Fruit fly (Drosophila melanogaster) whole organism, embryonic: ENCODE measurements around the gene loqs.
A peak's percentile ranks its signal among the peaks of the same experiment; 100 is the strongest.

Experiments used
- ATbp ChIP-seq: fragments of 200-800 bp; sonication (Bioruptor generic); optimal IDR thresholded peaks from 2 replicates; lab custom pipeline; 2017; ENCODE audit warnings: missing biosample characterization, mild to moderate bottlenecking, missing genetic modification characterization, missing genetic modification reagents
- CG10654 ChIP-seq: fragments of 200-800 bp; sonication (Bioruptor generic); optimal IDR thresholded peaks from 2 replicates; lab custom pipeline; 2016; ENCODE audit warnings: missing biosample characterization, missing genetic modification characterization
- CG10979 ChIP-seq: fragments of 200-800 bp; sonication (Bioruptor generic); optimal IDR thresholded peaks from 2 replicates; lab custom pipeline; 2018; ENCODE audit warnings: missing biosample characterization, mild to moderate bottlenecking, missing genetic modification characterization, moderate library complexity
- CG12219 ChIP-seq: fragments of 200-800 bp; sonication (Bioruptor generic); optimal IDR thresholded peaks from 3 replicates; lab custom pipeline; 2018; ENCODE audit warnings: missing biosample characterization, mild to moderate bottlenecking, missing genetic modification characterization
- CG12236 ChIP-seq: fragments of 200-800 bp; sonication (Bioruptor generic); optimal IDR thresholded peaks from 2 replicates; lab custom pipeline; 2016; ENCODE audit warnings: missing biosample characterization, missing genetic modification characterization
- CG13894 ChIP-seq: fragments of 200-800 bp; sonication (Bioruptor generic); optimal IDR thresholded peaks from 3 replicates; lab custom pipeline; 2018; ENCODE audit warnings: missing biosample characterization, mild to moderate bottlenecking, missing genetic modification characterization, moderate library complexity
- CG1529 ChIP-seq: fragments of 200-800 bp; sonication (Bioruptor generic); optimal IDR thresholded peaks from 3 replicates; lab custom pipeline; 2018; ENCODE audit warnings: missing biosample characterization, missing genetic modification characterization
- CG16863 ChIP-seq: fragments of 200-800 bp; sonication (Bioruptor generic); optimal IDR thresholded peaks from 3 replicates; lab custom pipeline; 2016; ENCODE audit warnings: missing biosample characterization, missing genetic modification characterization
- CG17385 ChIP-seq: fragments of 200-800 bp; sonication (Bioruptor generic); optimal IDR thresholded peaks from 3 replicates; lab custom pipeline; 2018; ENCODE audit warnings: missing biosample characterization, mild to moderate bottlenecking, missing genetic modification characterization
- CG18599 ChIP-seq: fragments of 200-800 bp; sonication (Bioruptor generic); optimal IDR thresholded peaks from 3 replicates; lab custom pipeline; 2017; ENCODE audit warnings: missing biosample characterization, missing genetic modification characterization, mild to moderate bottlenecking, moderate library complexity, missing genetic modification reagents
- CG2199 ChIP-seq: fragments of 200-800 bp; sonication (Bioruptor generic); IDR thresholded peaks from 3 replicates; pipeline ENCODE4 v1.3.6; 2022; ENCODE audit warnings: missing biosample characterization, missing genetic modification characterization
- CG2712 ChIP-seq: fragments of 200-800 bp; optimal IDR thresholded peaks from 3 replicates; lab custom pipeline; 2019; ENCODE audit warnings: missing biosample characterization, mild to moderate bottlenecking, missing genetic modification characterization, moderate library complexity
- CG3847 ChIP-seq: fragments of 200-800 bp; sonication (Bioruptor generic); IDR thresholded peaks from 2 replicates; pipeline ENCODE4 v1.3.6; 2022; ENCODE audit warnings: missing biosample characterization, missing genetic modification characterization
- CG4730 ChIP-seq: fragments of 200-800 bp; sonication (Bioruptor generic); IDR thresholded peaks from 2 replicates; pipeline ENCODE4 v1.3.6; 2022; ENCODE audit warnings: missing biosample characterization, missing genetic modification characterization
- CG6683 ChIP-seq: fragments of 200-800 bp; sonication (Bioruptor generic); optimal IDR thresholded peaks from 2 replicates; lab custom pipeline; 2017; ENCODE audit warnings: missing biosample characterization, mild to moderate bottlenecking, missing genetic modification characterization, missing genetic modification reagents
- CG8290 ChIP-seq, 3 experiments: fragments of 200-800 bp; sonication (Bioruptor generic); optimal IDR thresholded peaks; 2 replicates each; lab custom pipeline; 2016 to 2019; ENCODE audit warnings: missing biosample characterization in 3 of 3, missing genetic modification characterization in 3 of 3, mild to moderate bottlenecking in 2 of 3, moderate library complexity in 1 of 3
- CG8359 ChIP-seq: fragments of 200-800 bp; sonication (Bioruptor generic); optimal IDR thresholded peaks from 2 replicates; lab custom pipeline; 2017; ENCODE audit warnings: missing biosample characterization, mild to moderate bottlenecking, missing genetic modification characterization, borderline replicate concordance
- CG9215 ChIP-seq: fragments of 200-800 bp; sonication (Bioruptor generic); IDR thresholded peaks from 2 replicates; pipeline ENCODE4 v1.3.6; 2022; ENCODE audit warnings: missing biosample characterization, missing genetic modification characterization
- CG9609 ChIP-seq: fragments of 200-800 bp; sonication (Bioruptor generic); optimal IDR thresholded peaks from 3 replicates; lab custom pipeline; 2016; ENCODE audit warnings: missing biosample characterization, missing genetic modification characterization
- Dip3 ChIP-seq: fragments of 200-800 bp; sonication (Bioruptor generic); optimal IDR thresholded peaks from 3 replicates; lab custom pipeline; 2016; ENCODE audit warnings: missing biosample characterization, missing genetic modification characterization
- Hmr ChIP-seq: fragments of 200-800 bp; sonication (Bioruptor generic); optimal IDR thresholded peaks from 3 replicates; lab custom pipeline; 2017; ENCODE audit warnings: mild to moderate bottlenecking, missing biosample characterization, missing genetic modification reagents, missing genetic modification characterization
- NC2α ChIP-seq: fragments of 200-800 bp; sonication (Bioruptor generic); optimal IDR thresholded peaks from 2 replicates; lab custom pipeline; 2016; ENCODE audit warnings: missing biosample characterization, missing genetic modification characterization
- Nf-YC ChIP-seq: fragments of 200-800 bp; optimal IDR thresholded peaks from 3 replicates; lab custom pipeline; 2019; ENCODE audit warnings: missing biosample characterization, mild to moderate bottlenecking, missing genetic modification characterization, moderate library complexity
- Rfx ChIP-seq: fragments of 200-800 bp; sonication (Bioruptor generic); IDR thresholded peaks from 2 replicates; pipeline ENCODE4 v1.3.6; 2022; ENCODE audit warnings: missing biosample characterization, missing genetic modification characterization
- Scr ChIP-seq: fragments of 200-800 bp; sonication (Bioruptor generic); IDR thresholded peaks from 2 replicates; pipeline ENCODE4 v1.3.6; 2022; ENCODE audit warnings: missing biosample characterization, missing genetic modification characterization; ENCODE audit not compliant: partially characterized antibody
- Side ChIP-seq: fragments of 200-800 bp; sonication (Bioruptor generic); optimal IDR thresholded peaks from 2 replicates; lab custom pipeline; 2016; ENCODE audit warnings: missing biosample characterization, missing genetic modification characterization
- Usf ChIP-seq: fragments of 200-800 bp; sonication (Bioruptor generic); optimal IDR thresholded peaks from 2 replicates; lab custom pipeline; 2017; ENCODE audit warnings: missing genotype, missing biosample characterization, missing genetic modification characterization
- Vsx1 ChIP-seq: fragments of 200-800 bp; sonication (Bioruptor generic); optimal IDR thresholded peaks from 2 replicates; lab custom pipeline; 2017; ENCODE audit warnings: missing biosample characterization, mild to moderate bottlenecking, missing genetic modification characterization, missing genetic modification reagents
- ac ChIP-seq: fragments of 200-800 bp; sonication (Bioruptor generic); optimal IDR thresholded peaks from 3 replicates; lab custom pipeline; 2017; ENCODE audit warnings: missing biosample characterization, mild to moderate bottlenecking, missing genetic modification characterization
- az2 ChIP-seq: fragments of 200-800 bp; sonication (Bioruptor generic); optimal IDR thresholded peaks from 3 replicates; lab custom pipeline; 2016; ENCODE audit warnings: missing biosample characterization, missing genetic modification characterization
- bab2 ChIP-seq: fragments of 200-800 bp; sonication (Bioruptor generic); optimal IDR thresholded peaks from 2 replicates; lab custom pipeline; 2016; ENCODE audit warnings: missing biosample characterization, missing genetic modification characterization
- cas ChIP-seq: fragments of 200-800 bp; sonication (Bioruptor generic); IDR thresholded peaks from 2 replicates; pipeline ENCODE4 v1.3.6; 2022; ENCODE audit warnings: missing biosample characterization, missing genetic modification characterization
- chm ChIP-seq: fragments of 200-800 bp; sonication (Bioruptor generic); IDR thresholded peaks from 2 replicates; pipeline ENCODE4 v1.3.6; 2022; ENCODE audit warnings: missing biosample characterization, missing genetic modification characterization
- dati ChIP-seq: fragments of 200-800 bp; sonication (Bioruptor generic); IDR thresholded peaks from 2 replicates; pipeline ENCODE4 v1.3.6; 2022; ENCODE audit warnings: missing biosample characterization, missing genetic modification characterization
- dm ChIP-seq: fragments of 200-800 bp; sonication (Bioruptor generic); optimal IDR thresholded peaks from 3 replicates; lab custom pipeline; 2016; ENCODE audit warnings: missing biosample characterization, missing genetic modification characterization
- dmrt11E ChIP-seq: fragments of 200-800 bp; sonication (Bioruptor generic); optimal IDR thresholded peaks from 3 replicates; lab custom pipeline; 2018; ENCODE audit warnings: missing biosample characterization, mild to moderate bottlenecking, missing genetic modification characterization, moderate library complexity
- ems ChIP-seq: fragments of 200-800 bp; sonication (Bioruptor generic); optimal IDR thresholded peaks from 3 replicates; lab custom pipeline; 2016; ENCODE audit warnings: missing biosample characterization, missing genetic modification characterization
- eve ChIP-seq, 2 experiments: fragments of >200 bp; optimal IDR thresholded peaks; 2 replicates each; lab custom pipeline; 2017; ENCODE audit warnings: missing biosample characterization in 2 of 2, missing genetic modification characterization in 2 of 2
- grn ChIP-seq: fragments of 200-800 bp; sonication (Bioruptor generic); optimal IDR thresholded peaks from 3 replicates; lab custom pipeline; 2017; ENCODE audit warnings: missing biosample characterization, missing genetic modification characterization
- gsb ChIP-seq: fragments of 200-800 bp; sonication (Bioruptor generic); IDR thresholded peaks from 2 replicates; pipeline ENCODE4 v1.3.6; 2022; ENCODE audit warnings: missing biosample characterization, missing genetic modification characterization
- hth ChIP-seq: fragments of >200 bp; optimal IDR thresholded peaks from 2 replicates; lab custom pipeline; 2017; ENCODE audit warnings: inconsistent platforms
- jumu ChIP-seq: fragments of 200-800 bp; sonication (Bioruptor generic); optimal IDR thresholded peaks from 3 replicates; lab custom pipeline; 2016; ENCODE audit warnings: missing biosample characterization, missing genetic modification characterization
- klu ChIP-seq: fragments of 200-800 bp; sonication (Bioruptor generic); IDR thresholded peaks from 2 replicates; pipeline ENCODE4 v1.3.6; 2022; ENCODE audit warnings: missing biosample characterization, missing genetic modification characterization
- mld ChIP-seq: fragments of 200-800 bp; sonication (Bioruptor generic); IDR thresholded peaks from 3 replicates; pipeline ENCODE4 v1.3.6; 2022; ENCODE audit warnings: missing biosample characterization, missing genetic modification characterization; ENCODE audit not compliant: partially characterized antibody
- onecut ChIP-seq: fragments of 200-800 bp; sonication (Bioruptor generic); IDR thresholded peaks from 2 replicates; pipeline ENCODE4 v1.3.6; 2022; ENCODE audit warnings: missing biosample characterization, missing genetic modification characterization
- org-1 ChIP-seq: fragments of 200-800 bp; sonication (Bioruptor generic); optimal IDR thresholded peaks from 2 replicates; lab custom pipeline; 2017; ENCODE audit warnings: missing biosample characterization, missing genetic modification characterization
- sr ChIP-seq: fragments of 200-800 bp; sonication (Bioruptor generic); IDR thresholded peaks from 3 replicates; pipeline ENCODE4 v1.3.6; 2022; ENCODE audit warnings: missing biosample characterization, missing genetic modification characterization
- tll ChIP-seq, 2 experiments: fragments of 200-800 bp in 1 of 2; fragments of >200 bp in 1 of 2; sonication (Bioruptor generic) in 1 of 2; optimal IDR thresholded peaks; 2 replicates each; lab custom pipeline; 2017 to 2019; ENCODE audit warnings: missing biosample characterization in 2 of 2, missing genetic modification characterization in 2 of 2, mild to moderate bottlenecking in 1 of 2, moderate library complexity in 1 of 2
- z ChIP-seq: fragments of 200-800 bp; sonication (Bioruptor generic); IDR thresholded peaks from 3 replicates; pipeline ENCODE4 v1.3.6; 2022; ENCODE audit warnings: missing biosample characterization, missing genetic modification characterization
- zf30C ChIP-seq: fragments of 200-800 bp; sonication (Bioruptor generic); optimal IDR thresholded peaks from 3 replicates; lab custom pipeline; 2018; ENCODE audit warnings: missing biosample characterization, mild to moderate bottlenecking, missing genetic modification characterization

Gene loqs

dm6 chr2L:13394903-13395302, 12.5 kb downstream of the loqs start, which contains the start of gene RpL24 (continued):
- TF ChIP-seq klu (GFP tag; lab: Robert Waterston, UW) (peak; percentile 22; the same call in 1 of the 2 replicates), az2 (GFP tag; lab: Kevin White, UChicago) (peak; percentile 82), Usf (GFP tag; lab: Kevin White, UChicago) (peak; percentile 80), CG16863 (GFP tag; lab: Kevin White, UChicago) (peak; percentile 81), CG12219 (peak; percentile 92), CG6683 (peak; percentile 90), z (GFP tag; lab: Robert Waterston, UW) (peak; percentile 71), dmrt11E (tag; lab: Kevin White, UChicago) (peak; percentile 84), CG10979 (tag; lab: Kevin White, UChicago) (peak; percentile 75), CG1529 (GFP tag; lab: Kevin White, UChicago) (peak; percentile 83), grn (GFP tag; lab: Kevin White, UChicago) (peak; percentile 77), hth (lab: Kevin White, UChicago) (no peak), NC2α (GFP tag; lab: Kevin White, UChicago) (peak; percentile 83), chm (GFP tag; lab: Robert Waterston, UW) (peak; percentile 97), eve (GFP tag; optimal IDR thresholded peaks at IDR 0.05; lab: Kevin White, UChicago) (no peak), tll (GFP tag; optimal IDR thresholded peaks at IDR 0.05; lab: Kevin White, UChicago) (peak in 1 of 2 experiments; percentile 17), dm (peak; percentile 99), CG3847 (peak; percentile 87), zf30C (GFP tag; lab: Kevin White, UChicago) (peak; percentile 67), ATbp (GFP tag; lab: Kevin White, UChicago) (peak; percentile 92), onecut (peak; percentile 94), Rfx (peak; percentile 94), bab2 (GFP tag; lab: Kevin White, UChicago) (peak; percentile 47), Dip3 (GFP tag; lab: Kevin White, UChicago) (peak; percentile 89), CG10654 (peak; percentile 88), CG8290 (GFP tag; optimal IDR thresholded peaks at IDR 0.05; lab: Kevin White, UChicago) (peak; percentile 85), CG8290 (tag; optimal IDR thresholded peaks at IDR 0.05; lab: Kevin White, UChicago) (peak; percentile 77 to 80), sr (GFP tag; lab: Robert Waterston, UW) (peak; percentile 93), CG18599 (GFP tag; lab: Kevin White, UChicago) (peak; percentile 95), CG9609 (GFP tag; lab: Kevin White, UChicago) (peak; percentile 85), CG12236 (peak; percentile 92), Vsx1 (GFP tag; lab: Kevin White, UChicago) (peak; percentile 94), cas (peak; percentile 65), CG2199 (GFP tag; lab: Robert Waterston, UW) (no peak), Nf-YC (tag; lab: Kevin White, UChicago) (peak; percentile 78), Hmr (GFP tag; lab: Kevin White, UChicago) (peak; percentile 97), dati (peak; percentile 78; the same call in 1 of the 2 replicates), CG13894 (tag; lab: Kevin White, UChicago) (peak; percentile 85), Scr (GFP tag; lab: Robert Waterston, UW) (no peak; the same call in 1 of the 2 replicates), jumu (peak; percentile 63), ac (GFP tag; lab: Kevin White, UChicago) (peak; percentile 92), CG8359 (GFP tag; lab: Kevin White, UChicago) (peak; percentile 85), CG2712 (tag; lab: Kevin White, UChicago) (peak; percentile 85), ems (GFP tag; lab: Kevin White, UChicago) (peak; percentile 87), CG9215 (GFP tag; lab: Robert Waterston, UW) (0 out of 2 replicates have a peak, but pooled peaks have one; percentile 37), gsb (GFP tag; lab: Robert Waterston, UW) (peak; percentile 63), org-1 (GFP tag; lab: Kevin White, UChicago) (peak; percentile 90), Side (GFP tag; lab: Kevin White, UChicago) (peak; percentile 93), CG17385 (GFP tag; lab: Kevin White, UChicago) (peak; percentile 91), mld (no peak), CG4730 (GFP tag; lab: Robert Waterston, UW) (no peak)
